Fruit fly (Drosophila melanogaster) whole organism, wandering third instar larva: ENCODE measurements around the gene nsl1.
A peak's percentile ranks its signal among the peaks of the same experiment; 100 is the strongest.

Source experiments
- Hr78 ChIP-seq: fragments of >200 bp; optimal IDR thresholded peaks from 2 replicates; lab custom pipeline; 2017; ENCODE audit warnings: missing biosample characterization, missing genetic modification characterization
- Jra ChIP-seq: sonication (Bioruptor generic); optimal IDR thresholded peaks from 2 replicates; lab custom pipeline; 2016; ENCODE audit warnings: missing biosample characterization, missing genetic modification characterization
- Myc ChIP-seq: fragments of >200 bp; optimal IDR thresholded peaks from 2 replicates; lab custom pipeline; 2017
- Sp1 ChIP-seq: fragments of 200-800 bp; sonication (Bioruptor generic); optimal IDR thresholded peaks from 3 replicates; lab custom pipeline; 2019; ENCODE audit warnings: missing biosample characterization, mild to moderate bottlenecking, missing genetic modification characterization, moderate library complexity
- fru ChIP-seq: fragments of 200-800 bp; sonication (Bioruptor generic); optimal IDR thresholded peaks from 3 replicates; lab custom pipeline; 2016; ENCODE audit warnings: missing biosample characterization, mild to moderate bottlenecking, missing genetic modification characterization
- psq ChIP-seq: fragments of 200-800 bp; sonication (Bioruptor generic); optimal IDR thresholded peaks from 3 replicates; lab custom pipeline; 2017; ENCODE audit warnings: missing biosample characterization, mild to moderate bottlenecking, missing genetic modification characterization, moderate library complexity
- tai ChIP-seq: sonication (Bioruptor generic); optimal IDR thresholded peaks from 2 replicates; lab custom pipeline; 2016; ENCODE audit warnings: missing biosample characterization, missing genetic modification characterization
- usp ChIP-seq: fragments of >200 bp; optimal IDR thresholded peaks from 2 replicates; lab custom pipeline; 2017; ENCODE audit warnings: missing biosample characterization, missing genetic modification characterization
- woc ChIP-seq: sonication (Bioruptor generic); optimal IDR thresholded peaks from 2 replicates; lab custom pipeline; 2016; ENCODE audit warnings: missing biosample characterization, mild to moderate bottlenecking, missing genetic modification characterization

DNA sequence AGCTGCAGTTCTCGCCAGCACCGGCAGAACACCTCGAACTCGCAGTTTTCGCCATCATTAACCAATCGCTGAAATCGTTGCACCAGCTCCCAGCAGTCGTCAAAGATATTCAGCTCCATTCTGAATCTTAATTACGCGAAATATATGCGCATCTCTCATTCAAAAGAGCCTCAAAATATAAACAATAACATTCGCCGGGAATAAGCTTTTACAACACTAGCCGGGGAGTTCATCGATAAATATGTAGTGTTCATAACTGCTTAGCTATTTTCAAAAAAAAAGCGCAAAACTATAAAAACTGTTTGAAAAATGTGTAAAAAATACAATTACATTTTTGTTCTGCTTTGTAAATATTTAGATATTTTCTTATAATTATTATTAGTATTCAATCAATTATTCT is 45.7 kb downstream of the nsl1 start, which contains the start of gene Pbp45:
- TF ChIP-seq tai (no peak), Jra (GFP tag; lab: Kevin White, UChicago) (no peak), fru (GFP tag; lab: Kevin White, UChicago) (peak; percentile 28), Myc (no peak), Hr78 (GFP tag; lab: Kevin White, UChicago) (no peak), usp (GFP tag; lab: Kevin White, UChicago) (no peak), woc (GFP tag; lab: Kevin White, UChicago) (no peak), Sp1 (no peak), psq (no peak)
